Worm (Caenorhabditis elegans) whole organism, L4 larva: Measurements from ENCODE around the gene srr-2.

Experiments
- F49E8.2 ChIP-seq: sonication (generic microtip); optimal IDR thresholded peaks from 2 replicates; lab custom pipeline; 2016; ENCODE audit warnings: missing compliant biosample characterization, mild to moderate bottlenecking, missing genetic modification characterization, borderline replicate concordance
- ceh-44 ChIP-seq: fragments of 200-800 bp; sonication (Bioruptor generic); IDR thresholded peaks from 2 replicates; pipeline ENCODE4 v1.3.6; 2022; ENCODE audit warnings: missing genetic modification reagents, missing genetic modification characterization, missing compliant biosample characterization
- cey-2 ChIP-seq: sonication (generic microtip); optimal IDR thresholded peaks from 3 replicates; lab custom pipeline; 2017; ENCODE audit warnings: missing genetic modification characterization, mild to moderate bottlenecking, missing compliant biosample characterization, antibody characterized with exemption, borderline replicate concordance; ENCODE audit not compliant: insufficient read depth
- fos-1 ChIP-seq: fragments of 150-350 bp; optimal IDR thresholded peaks from 2 replicates; lab custom pipeline; 2014; ENCODE audit warnings: missing biosample characterization, missing genetic modification characterization
- madf-5 ChIP-seq, 2 experiments: fragments of 200-800 bp; sonication (Bioruptor generic); IDR thresholded peaks; 2 replicates each; pipeline ENCODE4 v1.3.6; 2022; ENCODE audit warnings: missing compliant biosample characterization in 2 of 2, missing genetic modification characterization in 2 of 2
- mes-2 ChIP-seq: sonication (generic microtip); optimal IDR thresholded peaks from 2 replicates; lab custom pipeline; 2016; ENCODE audit warnings: missing genotype, mild to moderate bottlenecking, missing genetic modification characterization, missing compliant biosample characterization; ENCODE audit not compliant: poor library complexity, severe bottlenecking
- nhr-237 ChIP-seq: sonication (generic microtip); optimal IDR thresholded peaks from 2 replicates; lab custom pipeline; 2017; ENCODE audit warnings: missing biosample characterization, missing genetic modification characterization
- nhr-6 ChIP-seq: fragments of 150-350 bp; optimal IDR thresholded peaks from 2 replicates; lab custom pipeline; 2014; ENCODE audit warnings: missing biosample characterization, missing genetic modification characterization
- unc-62 ChIP-seq, 3 experiments: fragments of 150-350 bp in 1 of 3; sonication (generic microtip); optimal IDR thresholded peaks in 2 of 3; peaks in 1 of 3; 1 replicate in 1 of 3; 2 replicates in 2 of 3; lab custom pipeline; 2014 to 2017; ENCODE audit warnings: missing biosample characterization in 3 of 3, missing genetic modification characterization in 3 of 3, missing genetic modification reagents in 3 of 3, missing genotype in 1 of 3
- ztf-11 ChIP-seq: fragments of 150-350 bp; optimal IDR thresholded peaks from 2 replicates; lab custom pipeline; 2014; ENCODE audit warnings: missing biosample characterization, missing genetic modification characterization

ce11 chrV:19178896-19179295 lies 38.1 kb downstream of the srr-2 start:
- TF ChIP-seq ceh-44 (no peak), nhr-237 (no peak), F49E8.2 (tag; lab: Kevin White, UChicago) (no peak), nhr-6 (tag; lab: Kevin White, UChicago) (no peak), unc-62 (GFP tag; optimal IDR thresholded peaks at IDR 0.05 in 1 of 2; lab: Kevin White, UChicago) (no peak), unc-62 (tag; optimal IDR thresholded peaks at IDR 0.05; lab: Kevin White, UChicago) (no peak), cey-2 (tag; lab: Kevin White, UChicago) (no peak), ztf-11 (tag; lab: Kevin White, UChicago) (no peak), madf-5 (GFP tag; IDR thresholded peaks at IDR 0.05; lab: Robert Waterston, UW) (no peak), mes-2 (tag; lab: Kevin White, UChicago) (no peak), fos-1 (tag; lab: Kevin White, UChicago) (no peak)
